Worm (Caenorhabditis elegans) whole organism, L2 larva: Measurements from ENCODE around the gene D1054.8.
A peak's percentile ranks its signal among the peaks of the same experiment; 100 is the strongest.

Source experiments
- C34F6.9 ChIP-seq: fragments of 150-350 bp; optimal IDR thresholded peaks from 2 replicates; lab custom pipeline; 2014; ENCODE audit warnings: missing biosample characterization, missing genetic modification characterization
- F13H6.1 ChIP-seq: sonication (generic microtip); optimal IDR thresholded peaks from 2 replicates; lab custom pipeline; 2016; ENCODE audit warnings: missing genetic modification characterization, missing compliant biosample characterization
- R02D3.7 ChIP-seq: fragments of 150-350 bp; optimal IDR thresholded peaks from 2 replicates; lab custom pipeline; 2014; ENCODE audit warnings: missing biosample characterization, missing genetic modification characterization
- Y55F3AM.14 ChIP-seq: fragments of 200-800 bp; sonication (Bioruptor generic); optimal IDR thresholded peaks from 2 replicates; lab custom pipeline; 2018; ENCODE audit warnings: mild to moderate bottlenecking, missing genetic modification characterization, missing compliant biosample characterization
- ZK546.5 ChIP-seq: sonication (generic microtip); optimal IDR thresholded peaks from 2 replicates; lab custom pipeline; 2017; ENCODE audit warnings: missing biosample characterization, missing genetic modification characterization
- alr-1 ChIP-seq: fragments of 150-350 bp; optimal IDR thresholded peaks from 2 replicates; lab custom pipeline; 2014; ENCODE audit warnings: missing biosample characterization, missing genetic modification characterization
- aly-2 ChIP-seq: fragments of 150-350 bp; optimal IDR thresholded peaks from 2 replicates; lab custom pipeline; 2014; ENCODE audit warnings: missing biosample characterization, missing genetic modification characterization
- ama-1 ChIP-seq: fragments of 150-350 bp; optimal IDR thresholded peaks from 2 replicates; lab custom pipeline; 2018; ENCODE audit warnings: inconsistent platforms
- blmp-1 ChIP-seq: sonication (generic microtip); optimal IDR thresholded peaks from 2 replicates; lab custom pipeline; 2017; ENCODE audit warnings: missing genetic modification characterization, mild to moderate bottlenecking, missing compliant biosample characterization, antibody characterized with exemption, moderate library complexity; ENCODE audit not compliant: insufficient read depth
- ceh-16 ChIP-seq: fragments of 150-350 bp; optimal IDR thresholded peaks from 2 replicates; lab custom pipeline; 2014; ENCODE audit warnings: missing biosample characterization, missing genetic modification characterization
- ceh-82 ChIP-seq: fragments of 150-350 bp; optimal IDR thresholded peaks from 2 replicates; lab custom pipeline; 2014; ENCODE audit warnings: missing biosample characterization, missing genetic modification characterization
- crh-2 ChIP-seq: sonication (generic microtip); optimal IDR thresholded peaks from 2 replicates; lab custom pipeline; 2017; ENCODE audit warnings: missing biosample characterization, missing genetic modification characterization
- dmd-4 ChIP-seq: sonication (generic microtip); optimal IDR thresholded peaks from 2 replicates; lab custom pipeline; 2017; ENCODE audit warnings: missing biosample characterization, missing genetic modification characterization
- egl-27 ChIP-seq: sonication (generic microtip); optimal IDR thresholded peaks from 3 replicates; lab custom pipeline; 2017; ENCODE audit warnings: missing biosample characterization, missing genetic modification reagents, missing genetic modification characterization
- elt-1 ChIP-seq: fragments of 150-350 bp; optimal IDR thresholded peaks from 2 replicates; lab custom pipeline; 2014; ENCODE audit warnings: missing biosample characterization, missing genetic modification characterization
- elt-3 ChIP-seq: sonication (generic microtip); optimal IDR thresholded peaks from 2 replicates; lab custom pipeline; 2017; ENCODE audit warnings: missing biosample characterization, missing genetic modification characterization
- fos-1 ChIP-seq: fragments of 150-350 bp; optimal IDR thresholded peaks from 2 replicates; lab custom pipeline; 2014; ENCODE audit warnings: missing biosample characterization, missing genetic modification characterization
- gmeb-1 ChIP-seq: fragments of 150-350 bp; optimal IDR thresholded peaks from 2 replicates; lab custom pipeline; 2014; ENCODE audit warnings: missing biosample characterization, missing genetic modification characterization
- lin-11 ChIP-seq: fragments of 150-350 bp; sonication (generic microtip); optimal IDR thresholded peaks from 2 replicates; lab custom pipeline; 2014; ENCODE audit warnings: missing biosample characterization, missing genetic modification characterization, inconsistent platforms, mixed read lengths
- lin-13 ChIP-seq: fragments of 150-350 bp; optimal IDR thresholded peaks from 2 replicates; lab custom pipeline; 2014; ENCODE audit warnings: missing biosample characterization, missing genetic modification reagents, missing genetic modification characterization
- lin-39 ChIP-seq: fragments of 150-350 bp; optimal IDR thresholded peaks from 2 replicates; lab custom pipeline; 2014; ENCODE audit warnings: missing biosample characterization, missing genetic modification reagents, missing genetic modification characterization
- lsy-2 ChIP-seq, 2 experiments: fragments of 150-350 bp in 1 of 2; sonication (generic microtip) in 1 of 2; optimal IDR thresholded peaks; 2 replicates each; lab custom pipeline; 2014 to 2017; ENCODE audit warnings: missing biosample characterization in 2 of 2, missing genetic modification characterization in 2 of 2
- mab-5 ChIP-seq: fragments of 150-350 bp; optimal IDR thresholded peaks from 2 replicates; lab custom pipeline; 2014; ENCODE audit warnings: missing biosample characterization, missing genetic modification characterization
- mbf-1 ChIP-seq: sonication (generic microtip); optimal IDR thresholded peaks from 2 replicates; lab custom pipeline; 2017; ENCODE audit warnings: missing biosample characterization, missing genetic modification characterization
- mdl-1 ChIP-seq, 2 experiments: fragments of 150-350 bp in 1 of 2; sonication (generic microtip) in 1 of 2; optimal IDR thresholded peaks; 2 replicates each; lab custom pipeline; 2017; ENCODE audit warnings: missing biosample characterization in 2 of 2, missing genetic modification characterization in 2 of 2
- nhr-10 ChIP-seq: sonication (generic microtip); optimal IDR thresholded peaks from 2 replicates; lab custom pipeline; 2017; ENCODE audit warnings: missing biosample characterization, missing genetic modification characterization
- nhr-11 ChIP-seq: fragments of 150-350 bp; optimal IDR thresholded peaks from 2 replicates; lab custom pipeline; 2014; ENCODE audit warnings: missing biosample characterization, missing genetic modification characterization
- nhr-12 ChIP-seq: fragments of 150-350 bp; optimal IDR thresholded peaks from 2 replicates; lab custom pipeline; 2014; ENCODE audit warnings: missing biosample characterization, missing genetic modification characterization
- nhr-129 ChIP-seq: fragments of 150-350 bp; optimal IDR thresholded peaks from 2 replicates; lab custom pipeline; 2014; ENCODE audit warnings: missing biosample characterization, missing genetic modification characterization
- nhr-21 ChIP-seq: fragments of 150-350 bp; optimal IDR thresholded peaks from 2 replicates; lab custom pipeline; 2014; ENCODE audit warnings: missing biosample characterization, missing genetic modification characterization
- nhr-23 ChIP-seq: fragments of 150-350 bp; optimal IDR thresholded peaks from 2 replicates; lab custom pipeline; 2014; ENCODE audit warnings: missing biosample characterization, missing genetic modification reagents, missing genetic modification characterization
- nhr-237 ChIP-seq: fragments of 150-350 bp; optimal IDR thresholded peaks from 2 replicates; lab custom pipeline; 2014; ENCODE audit warnings: missing biosample characterization, missing genetic modification characterization
- nhr-25 ChIP-seq: fragments of 150-350 bp; sonication (generic microtip); optimal IDR thresholded peaks from 3 replicates; lab custom pipeline; 2014; ENCODE audit warnings: missing biosample characterization, missing genetic modification characterization
- nhr-6 ChIP-seq: fragments of 150-350 bp; optimal IDR thresholded peaks from 2 replicates; lab custom pipeline; 2014; ENCODE audit warnings: missing biosample characterization, missing genetic modification characterization
- nhr-77 ChIP-seq: fragments of 150-350 bp; optimal IDR thresholded peaks from 2 replicates; lab custom pipeline; 2014; ENCODE audit warnings: missing biosample characterization, missing genetic modification characterization
- peb-1 ChIP-seq: fragments of 150-350 bp; optimal IDR thresholded peaks from 2 replicates; lab custom pipeline; 2014; ENCODE audit warnings: missing biosample characterization, missing genetic modification characterization
- sem-4 ChIP-seq: fragments of 150-350 bp; optimal IDR thresholded peaks from 2 replicates; lab custom pipeline; 2014; ENCODE audit warnings: missing biosample characterization, missing genetic modification reagents, missing genetic modification characterization
- skn-1 ChIP-seq: sonication (generic microtip); optimal IDR thresholded peaks from 2 replicates; lab custom pipeline; 2017; ENCODE audit warnings: missing biosample characterization, missing genetic modification characterization
- sma-3 ChIP-seq: sonication (generic microtip); optimal IDR thresholded peaks from 2 replicates; lab custom pipeline; 2016; ENCODE audit warnings: missing genetic modification reagents, missing genetic modification characterization, missing compliant biosample characterization
- sma-9 ChIP-seq, 2 experiments: fragments of 150-350 bp in 1 of 2; sonication (generic microtip) in 1 of 2; optimal IDR thresholded peaks; 2 replicates each; lab custom pipeline; 2014 to 2016; ENCODE audit warnings: missing genetic modification characterization in 2 of 2, mild to moderate bottlenecking in 1 of 2, missing biosample characterization in 1 of 2, missing compliant biosample characterization in 1 of 2, missing genetic modification reagents in 1 of 2, moderate library complexity in 1 of 2
- snpc-4 ChIP-seq: fragments of 150-350 bp; optimal IDR thresholded peaks from 2 replicates; lab custom pipeline; 2014; ENCODE audit warnings: missing biosample characterization, missing genetic modification characterization
- unc-39 ChIP-seq: fragments of 150-350 bp; optimal IDR thresholded peaks from 2 replicates; lab custom pipeline; 2014; ENCODE audit warnings: missing biosample characterization, missing genetic modification characterization
- unc-55 ChIP-seq: fragments of 150-350 bp; sonication (generic microtip); optimal IDR thresholded peaks from 3 replicates; lab custom pipeline; 2014; ENCODE audit warnings: missing biosample characterization, missing genetic modification reagents, missing genetic modification characterization
- unc-62 ChIP-seq: fragments of 150-350 bp; optimal IDR thresholded peaks from 2 replicates; lab custom pipeline; 2014; ENCODE audit warnings: missing biosample characterization, missing genetic modification reagents, missing genetic modification characterization
- zag-1 ChIP-seq: fragments of 150-350 bp; optimal IDR thresholded peaks from 2 replicates; lab custom pipeline; 2014; ENCODE audit warnings: missing biosample characterization, missing genetic modification characterization
- ztf-1 ChIP-seq: fragments of 200-800 bp; sonication (Bioruptor generic); conservative IDR thresholded peaks from 2 replicates; pipeline ENCODE4 v1.3.6; 2022; ENCODE audit warnings: missing genetic modification characterization, missing compliant biosample characterization
- ztf-11 ChIP-seq: sonication (generic microtip); optimal IDR thresholded peaks from 2 replicates; lab custom pipeline; 2017; ENCODE audit warnings: missing biosample characterization, missing genetic modification characterization
- ztf-4 ChIP-seq: fragments of 150-350 bp; optimal IDR thresholded peaks from 2 replicates; lab custom pipeline; 2014; ENCODE audit warnings: missing biosample characterization, missing genetic modification characterization

Gene D1054.8

ce11 chrV:10804374-10804773 is 20.3 kb downstream of the D1054.8 start, which contains the start of gene secs-1:
secs-1 (minus strand) TSS chrV:10804474.
- TF ChIP-seq F13H6.1 (tag; lab: Kevin White, UChicago) (no peak), ZK546.5 (no peak), dmd-4 (tag; lab: Kevin White, UChicago) (no peak), C34F6.9 (tag; lab: Kevin White, UChicago) (no peak), nhr-10 (no peak)

ce11 chrV:10805934-10806333 is 21.8 kb downstream of the D1054.8 start, which contains the start of gene prp-38:
prp-38 (minus strand) TSS chrV:10806034.
- TF ChIP-seq zag-1 (tag; lab: Kevin White, UChicago): no peak
- TF ChIP-seq elt-3 (tag; lab: Kevin White, UChicago): no peak
- no peak for TF ChIP-seq nhr-11
- no peak for TF ChIP-seq nhr-129 (tag; lab: Kevin White, UChicago)
- TF ChIP-seq egl-27 (tag; lab: Kevin White, UChicago): no peak
- no peak for TF ChIP-seq ceh-82 (tag; lab: Kevin White, UChicago)
- no peak for TF ChIP-seq ama-1
- no peak for TF ChIP-seq aly-2 (tag; lab: Kevin White, UChicago)
- TF ChIP-seq lsy-2 (tag; optimal IDR thresholded peaks at IDR 0.05; lab: Kevin White, UChicago): no peak
- TF ChIP-seq ceh-16 (tag; lab: Kevin White, UChicago): no peak

ce11 chrV:10807862-10808327 is 23.8 kb downstream of the D1054.8 start, which contains the start of gene plrg-1:
plrg-1 (minus strand) TSS chrV:10807912.
- TF ChIP-seq zag-1 (tag; lab: Kevin White, UChicago): peak; percentile 56
- peak; percentile 53 for TF ChIP-seq nhr-11
- peak; percentile 86 for TF ChIP-seq nhr-129 (tag; lab: Kevin White, UChicago)
- no peak for TF ChIP-seq skn-1
- TF ChIP-seq elt-1 (tag; lab: Kevin White, UChicago): no peak
- TF ChIP-seq ZK546.5: peak; percentile 22
- TF ChIP-seq ceh-16 (tag; lab: Kevin White, UChicago): peak; percentile 63
- peak; percentile 91 for TF ChIP-seq nhr-25 (tag; lab: Kevin White, UChicago)
- peak; percentile 1 for TF ChIP-seq alr-1 (tag; lab: Kevin White, UChicago)
- TF ChIP-seq nhr-23 (tag; lab: Kevin White, UChicago): no peak
- no peak for TF ChIP-seq unc-39
- peak; percentile 62 for TF ChIP-seq egl-27 (tag; lab: Kevin White, UChicago)
- no peak for TF ChIP-seq elt-3 (tag; lab: Kevin White, UChicago)
- TF ChIP-seq F13H6.1 (tag; lab: Kevin White, UChicago): peak; percentile 93
- TF ChIP-seq ztf-1 (GFP tag; lab: Robert Waterston, UW): no peak
- TF ChIP-seq R02D3.7: peak; percentile 19
- no peak for TF ChIP-seq aly-2 (tag; lab: Kevin White, UChicago)
- no peak for TF ChIP-seq nhr-12 (tag; lab: Kevin White, UChicago)
- peak in 1 of 2 experiments; percentile 30 for TF ChIP-seq mdl-1 (tag; optimal IDR thresholded peaks at IDR 0.05; lab: Kevin White, UChicago)
- TF ChIP-seq nhr-77 (tag; lab: Kevin White, UChicago): no peak
- TF ChIP-seq sma-3 (GFP tag; lab: Kevin White, UChicago): peak; percentile 90
- TF ChIP-seq ztf-4: peak; percentile 83
- TF ChIP-seq gmeb-1 (tag; lab: Kevin White, UChicago): peak; percentile 86
- TF ChIP-seq peb-1 (tag; lab: Kevin White, UChicago): no peak
- no peak for TF ChIP-seq dmd-4 (tag; lab: Kevin White, UChicago)
- peak; percentile 62 for TF ChIP-seq nhr-6 (tag; lab: Kevin White, UChicago)
- TF ChIP-seq ztf-11 (tag; lab: Kevin White, UChicago): peak; percentile 9
- TF ChIP-seq crh-2 (tag; lab: Kevin White, UChicago): peak; percentile 83
- peak; percentile 54 for TF ChIP-seq fos-1 (tag; lab: Kevin White, UChicago)
- TF ChIP-seq sem-4 (tag; lab: Kevin White, UChicago): peak; percentile 85
- TF ChIP-seq lin-39 (tag; lab: Kevin White, UChicago): no peak
- TF ChIP-seq nhr-10: no peak
- peak; percentile 88 for TF ChIP-seq lin-11 (tag; lab: Kevin White, UChicago)
- TF ChIP-seq Y55F3AM.14 (GFP tag; lab: Kevin White, UChicago): peak; percentile 7
- TF ChIP-seq unc-55: peak; percentile 95
- TF ChIP-seq mab-5 (tag; lab: Kevin White, UChicago): peak; percentile 91
- TF ChIP-seq unc-62: no peak
- peak; percentile 89 for TF ChIP-seq C34F6.9 (tag; lab: Kevin White, UChicago)
- TF ChIP-seq sma-9 (GFP tag; optimal IDR thresholded peaks at IDR 0.05; lab: Kevin White, UChicago): peak; percentile 96
- no peak for TF ChIP-seq sma-9 (tag; optimal IDR thresholded peaks at IDR 0.05; lab: Kevin White, UChicago)
- TF ChIP-seq lin-13 (GFP tag; lab: Kevin White, UChicago): peak; percentile 82
- TF ChIP-seq mbf-1 (tag; lab: Kevin White, UChicago): no peak
- TF ChIP-seq ama-1: no peak
- TF ChIP-seq ceh-82 (tag; lab: Kevin White, UChicago): peak; percentile 50
- peak; percentile 74 for TF ChIP-seq snpc-4 (tag; lab: Kevin White, UChicago)
- no peak for TF ChIP-seq blmp-1 (tag; lab: Kevin White, UChicago)
- TF ChIP-seq lsy-2 (tag; optimal IDR thresholded peaks at IDR 0.05; lab: Kevin White, UChicago): peak; percentile 72 to 87
- TF ChIP-seq nhr-21 (tag; lab: Kevin White, UChicago): peak; percentile 70
- peak; percentile 23 for TF ChIP-seq nhr-237
